Worm (Caenorhabditis elegans) whole organism, mixed stage, embryonic: ENCODE results near the gene srw-85.

ENCODE experiments used
- blmp-1 ChIP-seq: fragments of 150-350 bp; optimal IDR thresholded peaks from 2 replicates; lab custom pipeline; 2014; ENCODE audit warnings: missing biosample characterization, missing genetic modification characterization
- ces-1 ChIP-seq: fragments of 150-350 bp; optimal IDR thresholded peaks from 2 replicates; lab custom pipeline; 2014; ENCODE audit warnings: missing biosample characterization, missing genetic modification reagents, missing genetic modification characterization
- cnd-1 ChIP-seq: fragments of 200-800 bp; sonication (Bioruptor generic); optimal IDR thresholded peaks from 2 replicates; lab custom pipeline; 2018; ENCODE audit warnings: mild to moderate bottlenecking, missing genetic modification characterization, missing compliant biosample characterization
- elt-1 ChIP-seq: sonication (generic microtip); optimal IDR thresholded peaks from 2 replicates; lab custom pipeline; 2017; ENCODE audit warnings: missing genetic modification characterization, mild to moderate bottlenecking, missing compliant biosample characterization, antibody characterized with exemption, moderate library complexity, borderline replicate concordance; ENCODE audit not compliant: insufficient read depth
- mep-1 ChIP-seq: fragments of 150-350 bp; optimal IDR thresholded peaks from 2 replicates; lab custom pipeline; 2017; ENCODE audit warnings: missing biosample characterization, missing genetic modification reagents, missing genetic modification characterization, inconsistent platforms
- nhr-2 ChIP-seq: fragments of 150-350 bp; optimal IDR thresholded peaks from 2 replicates; lab custom pipeline; 2014; ENCODE audit warnings: missing biosample characterization, missing genetic modification characterization
- nhr-28 ChIP-seq: fragments of 150-350 bp; optimal IDR thresholded peaks from 2 replicates; lab custom pipeline; 2014; ENCODE audit warnings: missing biosample characterization, missing genetic modification characterization
- unc-62 ChIP-seq: fragments of 150-350 bp; optimal IDR thresholded peaks from 2 replicates; lab custom pipeline; 2014; ENCODE audit warnings: missing biosample characterization, missing genetic modification reagents, missing genetic modification characterization

DNA sequence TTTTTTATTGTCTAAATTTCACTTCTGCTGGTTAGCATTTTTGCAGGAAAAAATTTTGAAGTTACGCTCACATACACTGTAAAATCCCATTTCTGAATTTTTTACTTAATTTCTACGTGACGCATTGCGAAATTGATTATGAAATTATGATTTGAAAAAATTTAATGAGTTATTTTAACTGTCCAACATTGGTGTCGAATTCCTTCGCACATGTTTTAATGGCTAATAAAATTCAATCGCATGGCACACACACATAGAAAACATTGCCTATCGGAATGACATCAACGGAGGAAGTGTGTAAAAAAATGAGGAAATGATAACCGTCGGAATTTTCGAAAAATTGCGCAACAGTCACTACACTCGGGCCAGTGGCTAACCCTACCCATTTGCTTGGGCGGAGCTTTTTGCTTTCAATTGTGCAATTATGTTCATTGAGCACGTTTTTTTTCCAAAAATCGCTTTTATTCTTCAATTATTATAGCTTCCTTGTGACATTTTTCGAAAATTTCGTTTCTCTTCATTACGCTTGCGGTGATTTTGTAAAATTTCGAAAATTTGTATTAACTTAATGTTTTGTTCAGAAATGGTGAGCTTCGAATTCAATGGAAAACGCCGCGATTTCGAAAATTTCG, 3.0 kb upstream of the srw-85 start, which contains the start of gene C25F9.16:
- no peak for TF ChIP-seq cnd-1 (tag; lab: Kevin White, UChicago)
- no peak for TF ChIP-seq nhr-28 (tag; lab: Kevin White, UChicago)
- TF ChIP-seq blmp-1, result no peak
- no peak for TF ChIP-seq ces-1
- no peak for TF ChIP-seq unc-62 (GFP tag; lab: Kevin White, UChicago)
- TF ChIP-seq elt-1 (tag; lab: Kevin White, UChicago), result no peak
- no peak for TF ChIP-seq nhr-2
- no peak for TF ChIP-seq mep-1 (tag; lab: Kevin White, UChicago)
